Fruit fly (Drosophila melanogaster) whole organism, pupa: ENCODE results near the gene TfAP-2.
A peak's percentile ranks its signal among the peaks of the same experiment; 100 is the strongest.

ENCODE experiments used
- CG10348 ChIP-seq: fragments of 200-800 bp; sonication (Bioruptor generic); IDR thresholded peaks from 2 replicates; pipeline ENCODE4 v1.3.6; 2022; ENCODE audit warnings: missing biosample characterization, missing genetic modification characterization
- CG12605 ChIP-seq: fragments of 200-800 bp; sonication (Bioruptor generic); IDR thresholded peaks from 2 replicates; pipeline ENCODE4 v1.3.6; 2022; ENCODE audit warnings: missing biosample characterization, missing genetic modification characterization
- CG13204 ChIP-seq: fragments of 200-800 bp; sonication (Bioruptor generic); optimal IDR thresholded peaks from 2 replicates; lab custom pipeline; 2018; ENCODE audit warnings: missing biosample characterization, mild to moderate bottlenecking, missing genetic modification characterization, moderate library complexity
- CG14655 ChIP-seq: fragments of 200-800 bp; sonication (Bioruptor generic); optimal IDR thresholded peaks from 3 replicates; lab custom pipeline; 2017; ENCODE audit warnings: mild to moderate bottlenecking, missing biosample characterization, missing genetic modification reagents, missing genetic modification characterization
- CG15710 ChIP-seq: fragments of 200-800 bp; sonication (Bioruptor generic); optimal IDR thresholded peaks from 2 replicates; lab custom pipeline; 2018; ENCODE audit warnings: missing biosample characterization, mild to moderate bottlenecking, missing genetic modification characterization, moderate library complexity
- CG17806 ChIP-seq: fragments of 200-800 bp; sonication (Bioruptor generic); optimal IDR thresholded peaks from 2 replicates; lab custom pipeline; 2018; ENCODE audit warnings: missing biosample characterization, mild to moderate bottlenecking, missing genetic modification characterization, moderate library complexity
- CG32121 ChIP-seq: fragments of 200-800 bp; sonication (Bioruptor generic); IDR thresholded peaks from 2 replicates; pipeline ENCODE4 v1.3.6; 2022; ENCODE audit warnings: missing biosample characterization, missing genetic modification characterization
- CG34367 ChIP-seq: fragments of 200-800 bp; sonication (Bioruptor generic); optimal IDR thresholded peaks from 2 replicates; lab custom pipeline; 2018; ENCODE audit warnings: missing biosample characterization, mild to moderate bottlenecking, missing genetic modification characterization
- CG4496 ChIP-seq: fragments of 200-800 bp; sonication (Bioruptor generic); IDR thresholded peaks from 3 replicates; pipeline ENCODE4 v1.3.6; 2022; ENCODE audit warnings: missing biosample characterization, missing genetic modification characterization
- CG8159 ChIP-seq: fragments of 200-800 bp; sonication (Bioruptor generic); optimal IDR thresholded peaks from 3 replicates; lab custom pipeline; 2018; ENCODE audit warnings: missing biosample characterization, mild to moderate bottlenecking, missing genetic modification characterization, moderate library complexity
- CG8301 ChIP-seq: fragments of 200-800 bp; sonication (Bioruptor generic); optimal IDR thresholded peaks from 2 replicates; lab custom pipeline; 2018; ENCODE audit warnings: missing biosample characterization, mild to moderate bottlenecking, missing genetic modification characterization
- CG9948 ChIP-seq: fragments of 200-800 bp; sonication (Bioruptor generic); optimal IDR thresholded peaks from 2 replicates; lab custom pipeline; 2018; ENCODE audit warnings: missing biosample characterization, mild to moderate bottlenecking, missing genetic modification characterization, moderate library complexity
- D1 ChIP-seq: fragments of 200-800 bp; sonication (Bioruptor generic); optimal IDR thresholded peaks from 2 replicates; lab custom pipeline; 2018; ENCODE audit warnings: missing biosample characterization, mild to moderate bottlenecking, missing genetic modification characterization, moderate library complexity
- EcR ChIP-seq: fragments of 200-800 bp; sonication (Bioruptor generic); optimal IDR thresholded peaks from 3 replicates; lab custom pipeline; 2019; ENCODE audit warnings: missing biosample characterization, missing genetic modification characterization, mild to moderate bottlenecking, moderate library complexity, missing genetic modification reagents
- Ets98B ChIP-seq: fragments of 200-800 bp; sonication (Bioruptor generic); IDR thresholded peaks from 2 replicates; pipeline ENCODE4 v1.3.6; 2022; ENCODE audit warnings: missing biosample characterization, missing genetic modification characterization
- Pif1A ChIP-seq: fragments of 200-800 bp; sonication (Bioruptor generic); optimal IDR thresholded peaks from 3 replicates; lab custom pipeline; 2016; ENCODE audit warnings: missing biosample characterization, missing genetic modification characterization
- Pif1B ChIP-seq: fragments of 200-800 bp; sonication (Bioruptor generic); optimal IDR thresholded peaks from 3 replicates; lab custom pipeline; 2016; ENCODE audit warnings: missing biosample characterization, missing genetic modification characterization
- Snoo ChIP-seq: fragments of 200-800 bp; sonication (Bioruptor generic); optimal IDR thresholded peaks from 3 replicates; lab custom pipeline; 2017; ENCODE audit warnings: missing biosample characterization, mild to moderate bottlenecking, missing genetic modification characterization, inconsistent platforms
- fd96Ca ChIP-seq: fragments of 200-800 bp; sonication (Bioruptor generic); IDR thresholded peaks from 3 replicates; pipeline ENCODE4 v1.3.6; 2022; ENCODE audit warnings: missing biosample characterization, missing genetic modification characterization
- gl ChIP-seq: fragments of 200-800 bp; sonication (Bioruptor generic); optimal IDR thresholded peaks from 2 replicates; lab custom pipeline; 2018; ENCODE audit warnings: missing biosample characterization, mild to moderate bottlenecking, missing genetic modification characterization
- rn ChIP-seq: fragments of 200-800 bp; sonication (Bioruptor generic); IDR thresholded peaks from 2 replicates; pipeline ENCODE4 v1.3.6; 2022; ENCODE audit warnings: missing biosample characterization, missing genetic modification characterization

Gene TfAP-2

dm6 chr3L:21586528-21586927 is at the start of gene TfAP-2:
TfAP-2 (plus strand) TSS chr3L:21586828.
- TF ChIP-seq CG17806 (tag; lab: Kevin White, UChicago) (no peak), CG34367 (tag; lab: Kevin White, UChicago) (no peak), Snoo (tag; lab: Kevin White, UChicago) (no peak), Pif1B (GFP tag; lab: Kevin White, UChicago) (no peak), CG15710 (tag; lab: Kevin White, UChicago) (no peak), Ets98B (GFP tag; lab: Robert Waterston, UW) (no peak), gl (tag; lab: Kevin White, UChicago) (no peak), CG4496 (GFP tag; lab: Robert Waterston, UW) (no peak), rn (no peak), CG8301 (tag; lab: Kevin White, UChicago) (no peak), CG10348 (no peak), fd96Ca (GFP tag; lab: Robert Waterston, UW) (no peak), EcR (GFP tag; lab: Kevin White, UChicago) (no peak), CG14655 (GFP tag; lab: Kevin White, UChicago) (no peak), Pif1A (GFP tag; lab: Kevin White, UChicago) (no peak), CG12605 (GFP tag; lab: Robert Waterston, UW) (no peak), D1 (tag; lab: Kevin White, UChicago) (no peak), CG13204 (GFP tag; lab: Kevin White, UChicago) (no peak)

dm6 chr3L:21536857-21537256 is 49.8 kb upstream of the TfAP-2 start, which contains the start of gene Rpn10:
Rpn10 (plus strand) TSS chr3L:21537000.
- TF ChIP-seq Pif1A (GFP tag; lab: Kevin White, UChicago), result no peak
- TF ChIP-seq gl (tag; lab: Kevin White, UChicago), result no peak
- no peak for TF ChIP-seq CG17806 (tag; lab: Kevin White, UChicago)
- TF ChIP-seq CG14655 (GFP tag; lab: Kevin White, UChicago), result no peak
- no peak for TF ChIP-seq Pif1B (GFP tag; lab: Kevin White, UChicago)
- TF ChIP-seq fd96Ca (GFP tag; lab: Robert Waterston, UW), result no peak
- peak; percentile 6 for TF ChIP-seq Snoo (tag; lab: Kevin White, UChicago)
- no peak for TF ChIP-seq rn
- TF ChIP-seq CG9948 (tag; lab: Kevin White, UChicago), result no peak
- TF ChIP-seq CG13204 (GFP tag; lab: Kevin White, UChicago), result no peak
- TF ChIP-seq CG8301 (tag; lab: Kevin White, UChicago), result no peak
- peak; percentile 27 for TF ChIP-seq D1 (tag; lab: Kevin White, UChicago)
- TF ChIP-seq CG12605 (GFP tag; lab: Robert Waterston, UW), result no peak
- TF ChIP-seq CG32121 (GFP tag; lab: Robert Waterston, UW), result no peak
- TF ChIP-seq CG4496 (GFP tag; lab: Robert Waterston, UW), result no peak
- TF ChIP-seq Ets98B (GFP tag; lab: Robert Waterston, UW), result no peak
- no peak for TF ChIP-seq CG15710 (tag; lab: Kevin White, UChicago)
- peak; percentile 63 for TF ChIP-seq EcR (GFP tag; lab: Kevin White, UChicago)
- TF ChIP-seq CG34367 (tag; lab: Kevin White, UChicago), result no peak
- TF ChIP-seq, all 21 proteins: peak for 3

dm6 chr3L:21538893-21539244 is 47.8 kb upstream of the TfAP-2 start:
- TF ChIP-seq CG8301 (tag; lab: Kevin White, UChicago), result no peak
- no peak for TF ChIP-seq EcR (GFP tag; lab: Kevin White, UChicago)
- no peak for TF ChIP-seq rn
- no peak for TF ChIP-seq CG32121 (GFP tag; lab: Robert Waterston, UW)
- no peak for TF ChIP-seq CG12605 (GFP tag; lab: Robert Waterston, UW)
- no peak for TF ChIP-seq CG17806 (tag; lab: Kevin White, UChicago)
- TF ChIP-seq Pif1A (GFP tag; lab: Kevin White, UChicago), result no peak
- TF ChIP-seq CG13204 (GFP tag; lab: Kevin White, UChicago), result no peak

- TF ChIP-seq CG15710 (tag; lab: Kevin White, UChicago) (no peak), Pif1A (GFP tag; lab: Kevin White, UChicago) (no peak), CG8301 (tag; lab: Kevin White, UChicago) (no peak), Pif1B (GFP tag; lab: Kevin White, UChicago) (no peak), CG17806 (tag; lab: Kevin White, UChicago) (peak; percentile 14), Snoo (tag; lab: Kevin White, UChicago) (peak; percentile 39), Ets98B (GFP tag; lab: Robert Waterston, UW) (no peak), CG32121 (GFP tag; lab: Robert Waterston, UW) (peak; percentile 11; the same call in 1 of the 2 replicates), CG34367 (tag; lab: Kevin White, UChicago) (no peak)
These were observed 47.1 kb upstream of the TfAP-2 start, which contains the start of the genes COX8 and VhaM9.7-b for dm6 chr3L:21539245-21540196. COX8 (minus strand) TSS chr3L:21539447. VhaM9.7-b (plus strand) TSS chr3L:21539862.

- TF ChIP-seq CG10348 (no peak), CG8159 (tag; lab: Kevin White, UChicago) (no peak), CG9948 (tag; lab: Kevin White, UChicago) (no peak), Pif1B (GFP tag; lab: Kevin White, UChicago) (no peak), gl (tag; lab: Kevin White, UChicago) (no peak), rn (no peak), CG12605 (GFP tag; lab: Robert Waterston, UW) (no peak), CG17806 (tag; lab: Kevin White, UChicago) (no peak), fd96Ca (GFP tag; lab: Robert Waterston, UW) (no peak)
These were observed 44.6 kb upstream of the TfAP-2 start, which contains the start of gene CG33290 for dm6 chr3L:21542059-21542458. CG33290 (plus strand) TSS chr3L:21542359.
